Worm (Caenorhabditis elegans) whole organism, midembryonic: ENCODE results near the gene K09B11.4.

Experiments used
- T22C8.4 ChIP-seq: fragments of 200-800 bp; sonication (Bioruptor generic); IDR thresholded peaks from 2 replicates; pipeline ENCODE4 v1.3.6; 2022; ENCODE audit warnings: missing genetic modification characterization, missing compliant biosample characterization
- cog-1 ChIP-seq: sonication (generic microtip); optimal IDR thresholded peaks from 2 replicates; lab custom pipeline; 2016; ENCODE audit warnings: missing genetic modification characterization, missing compliant biosample characterization
- flt-1 ChIP-seq: fragments of 200-800 bp; sonication (Bioruptor generic); IDR thresholded peaks from 2 replicates; pipeline ENCODE4 v1.3.6; 2022; ENCODE audit warnings: missing genetic modification characterization, missing compliant biosample characterization
- klf-2 ChIP-seq: fragments of 200-800 bp; sonication (Bioruptor generic); conservative IDR thresholded peaks from 2 replicates; pipeline ENCODE4 v1.3.6; 2022; ENCODE audit warnings: missing genetic modification reagents, missing genetic modification characterization, missing compliant biosample characterization
- med-1 ChIP-seq: sonication (generic microtip); optimal IDR thresholded peaks from 2 replicates; lab custom pipeline; 2017; ENCODE audit warnings: missing genetic modification characterization, mild to moderate bottlenecking, missing compliant biosample characterization, antibody characterized with exemption, missing genetic modification reagents; ENCODE audit not compliant: insufficient read depth
- ref-1 ChIP-seq: fragments of 200-800 bp; sonication (Bioruptor generic); conservative IDR thresholded peaks from 2 replicates; pipeline ENCODE4 v1.3.6; 2022; ENCODE audit warnings: missing genetic modification reagents, missing genetic modification characterization, missing compliant biosample characterization
- tab-1 ChIP-seq: fragments of 200-800 bp; sonication (Bioruptor generic); IDR thresholded peaks from 2 replicates; pipeline ENCODE4 v1.3.6; 2022; ENCODE audit warnings: missing genetic modification characterization, missing compliant biosample characterization
- ztf-23 ChIP-seq: fragments of 200-800 bp; sonication (Bioruptor generic); IDR thresholded peaks from 2 replicates; pipeline ENCODE4 v1.3.6; 2022; ENCODE audit warnings: missing genetic modification reagents, missing genetic modification characterization, missing compliant biosample characterization
- ztf-29 ChIP-seq: fragments of 200-800 bp; sonication (Bioruptor generic); IDR thresholded peaks from 2 replicates; pipeline ENCODE4 v1.3.6; 2022; ENCODE audit warnings: missing genetic modification reagents, missing genetic modification characterization, missing compliant biosample characterization

Gene K09B11.4

ce11 chrIV:13429240-13429639 lies at the start of gene K09B11.4:
K09B11.4 (plus strand) TSS chrIV:13429540.
- TF ChIP-seq tab-1 (no peak), med-1 (GFP tag; lab: Kevin White, UChicago) (no peak), T22C8.4 (GFP tag; lab: Robert Waterston, UW) (no peak), ztf-23 (no peak), ztf-29 (GFP tag; lab: Robert Waterston, UW) (no peak), cog-1 (tag; lab: Kevin White, UChicago) (no peak), ref-1 (GFP tag; lab: Robert Waterston, UW) (no peak), klf-2 (GFP tag; lab: Robert Waterston, UW) (no peak), flt-1 (GFP tag; lab: Robert Waterston, UW) (no peak)

- TF ChIP-seq cog-1 (tag; lab: Kevin White, UChicago) (no peak), T22C8.4 (GFP tag; lab: Robert Waterston, UW) (no peak), flt-1 (GFP tag; lab: Robert Waterston, UW) (no peak), ztf-29 (GFP tag; lab: Robert Waterston, UW) (no peak), ztf-23 (no peak), klf-2 (GFP tag; lab: Robert Waterston, UW) (no peak), ref-1 (GFP tag; lab: Robert Waterston, UW) (no peak), med-1 (GFP tag; lab: Kevin White, UChicago) (no peak), tab-1 (no peak)
These were observed 48.8 kb upstream of the K09B11.4 start for ce11 chrIV:13380506-13380905.

- TF ChIP-seq ztf-29 (GFP tag; lab: Robert Waterston, UW) (no peak), tab-1 (no peak), flt-1 (GFP tag; lab: Robert Waterston, UW) (no peak), ref-1 (GFP tag; lab: Robert Waterston, UW) (no peak), cog-1 (tag; lab: Kevin White, UChicago) (no peak), klf-2 (GFP tag; lab: Robert Waterston, UW) (no peak), med-1 (GFP tag; lab: Kevin White, UChicago) (no peak), ztf-23 (no peak)
These were observed 47.5 kb upstream of the K09B11.4 start, which contains the start of gene emc-3 for ce11 chrIV:13381823-13382222. emc-3 (minus strand) TSS chrIV:13381923.

- TF ChIP-seq ztf-29 (GFP tag; lab: Robert Waterston, UW) (no peak), klf-2 (GFP tag; lab: Robert Waterston, UW) (no peak), flt-1 (GFP tag; lab: Robert Waterston, UW) (no peak), ztf-23 (no peak), tab-1 (no peak), cog-1 (tag; lab: Kevin White, UChicago) (no peak), med-1 (GFP tag; lab: Kevin White, UChicago) (no peak), T22C8.4 (GFP tag; lab: Robert Waterston, UW) (no peak), ref-1 (GFP tag; lab: Robert Waterston, UW) (no peak)
These were observed 45.4 kb upstream of the K09B11.4 start, which contains the start of gene rab-19 for ce11 chrIV:13383763-13384436. rab-19 (minus strand) TSS chrIV:13384386.

- TF ChIP-seq flt-1 (GFP tag; lab: Robert Waterston, UW): peak; percentile 86
- peak; percentile 79 for TF ChIP-seq ztf-29 (GFP tag; lab: Robert Waterston, UW)
- peak; percentile 80 for TF ChIP-seq klf-2 (GFP tag; lab: Robert Waterston, UW)
- no peak for TF ChIP-seq T22C8.4 (GFP tag; lab: Robert Waterston, UW)
- TF ChIP-seq tab-1: peak; percentile 54; the same call in 1 of the 2 replicates
- TF ChIP-seq ref-1 (GFP tag; lab: Robert Waterston, UW): no peak
- peak; percentile 24 for TF ChIP-seq cog-1 (tag; lab: Kevin White, UChicago)
- TF ChIP-seq med-1 (GFP tag; lab: Kevin White, UChicago): peak; percentile 88
- peak; percentile 82; the same call in 1 of the 2 replicates for TF ChIP-seq ztf-23
These were observed 43.3 kb upstream of the K09B11.4 start, which contains the start of the genes Y62E10A.20, Y62E10A.23 and mdt-9 for ce11 chrIV:13386043-13386442. Y62E10A.20 (minus strand) TSS chrIV:13386091. Y62E10A.23 (plus strand) TSS chrIV:13386324. mdt-9 (plus strand) TSS chrIV:13386380.

- TF ChIP-seq ztf-23 (no peak), flt-1 (GFP tag; lab: Robert Waterston, UW) (no peak), ref-1 (GFP tag; lab: Robert Waterston, UW) (no peak), tab-1 (no peak), T22C8.4 (GFP tag; lab: Robert Waterston, UW) (no peak), ztf-29 (GFP tag; lab: Robert Waterston, UW) (no peak), cog-1 (tag; lab: Kevin White, UChicago) (no peak), klf-2 (GFP tag; lab: Robert Waterston, UW) (no peak), med-1 (GFP tag; lab: Kevin White, UChicago) (no peak)
These were observed 42.4 kb upstream of the K09B11.4 start, which contains the start of gene lsm-3 for ce11 chrIV:13386903-13387302. lsm-3 (plus strand) TSS chrIV:13387203.

- no peak for TF ChIP-seq T22C8.4 (GFP tag; lab: Robert Waterston, UW)
- TF ChIP-seq ref-1 (GFP tag; lab: Robert Waterston, UW): no peak
- TF ChIP-seq ztf-29 (GFP tag; lab: Robert Waterston, UW): no peak
- no peak for TF ChIP-seq ztf-23
- TF ChIP-seq klf-2 (GFP tag; lab: Robert Waterston, UW): no peak
- no peak for TF ChIP-seq tab-1
- TF ChIP-seq cog-1 (tag; lab: Kevin White, UChicago): no peak
- no peak for TF ChIP-seq flt-1 (GFP tag; lab: Robert Waterston, UW)
- TF ChIP-seq med-1 (GFP tag; lab: Kevin White, UChicago): no peak
These were observed 40.6 kb upstream of the K09B11.4 start for ce11 chrIV:13388779-13389178.

ce11 chrIV:13389237-13389636 lies 40.1 kb upstream of the K09B11.4 start:
- TF ChIP-seq ref-1 (GFP tag; lab: Robert Waterston, UW) (no peak), cog-1 (tag; lab: Kevin White, UChicago) (no peak), flt-1 (GFP tag; lab: Robert Waterston, UW) (no peak), tab-1 (no peak), klf-2 (GFP tag; lab: Robert Waterston, UW) (no peak), ztf-29 (GFP tag; lab: Robert Waterston, UW) (no peak), T22C8.4 (GFP tag; lab: Robert Waterston, UW) (no peak), ztf-23 (no peak), med-1 (GFP tag; lab: Kevin White, UChicago) (no peak)
